Worm (Caenorhabditis elegans) whole organism, young adult: ENCODE data around the gene unc-53.

ENCODE experiments used
- B0035.1 ChIP-seq: sonication (generic microtip); optimal IDR thresholded peaks from 2 replicates; lab custom pipeline; 2016; ENCODE audit warnings: missing genetic modification characterization, mild to moderate bottlenecking, missing compliant biosample characterization, missing genotype, missing genetic modification reagents
- C17E4.6 ChIP-seq: fragments of 200-800 bp; sonication (Bioruptor generic); IDR thresholded peaks from 2 replicates; pipeline ENCODE4 v1.3.6; 2022; ENCODE audit warnings: missing genetic modification reagents, missing genetic modification characterization, missing compliant biosample characterization
- F23B12.7 ChIP-seq: sonication (generic microtip); optimal IDR thresholded peaks from 2 replicates; lab custom pipeline; 2017; ENCODE audit warnings: missing genetic modification characterization, mild to moderate bottlenecking, missing compliant biosample characterization, antibody characterized with exemption, moderate library complexity; ENCODE audit not compliant: insufficient read depth
- F33H1.4 ChIP-seq: fragments of 200-800 bp; sonication (Bioruptor generic); IDR thresholded peaks from 2 replicates; pipeline ENCODE4 v1.3.6; 2022; ENCODE audit warnings: missing genetic modification reagents, missing genetic modification characterization, missing compliant biosample characterization
- F37B4.10 ChIP-seq: fragments of 200-800 bp; sonication (Bioruptor generic); IDR thresholded peaks from 2 replicates; pipeline ENCODE4 v1.3.6; 2022; ENCODE audit warnings: missing genetic modification characterization, missing compliant biosample characterization
- F39B2.1 ChIP-seq: fragments of 200-800 bp; sonication (Bioruptor generic); IDR thresholded peaks from 2 replicates; pipeline ENCODE4 v1.3.6; 2022; ENCODE audit warnings: missing genetic modification reagents, missing genetic modification characterization, missing compliant biosample characterization
- F49E8.2 ChIP-seq: sonication (generic microtip); optimal IDR thresholded peaks from 3 replicates; lab custom pipeline; 2017; ENCODE audit warnings: missing genetic modification characterization, mild to moderate bottlenecking, missing compliant biosample characterization, antibody characterized with exemption, moderate library complexity; ENCODE audit not compliant: insufficient read depth
- K11D2.4 ChIP-seq: fragments of 200-800 bp; sonication (Bioruptor generic); IDR thresholded peaks from 2 replicates; pipeline ENCODE4 v1.3.6; 2022; ENCODE audit warnings: missing genetic modification reagents, missing genetic modification characterization, missing compliant biosample characterization
- Y53F4B.3 ChIP-seq: fragments of 200-800 bp; sonication (Bioruptor generic); IDR thresholded peaks from 2 replicates; pipeline ENCODE4 v1.3.6; 2022; ENCODE audit warnings: missing genetic modification reagents, missing genetic modification characterization, missing compliant biosample characterization
- Y67H2A.10 ChIP-seq: fragments of 200-800 bp; sonication (Bioruptor generic); conservative IDR thresholded peaks from 2 replicates; pipeline ENCODE4 v1.3.6; 2022; ENCODE audit warnings: missing genetic modification reagents, missing genetic modification characterization, missing compliant biosample characterization
- Y79H2A.3 ChIP-seq: fragments of 200-800 bp; sonication (Bioruptor generic); conservative IDR thresholded peaks from 2 replicates; pipeline ENCODE4 v1.3.6; 2022; ENCODE audit warnings: missing genetic modification reagents, missing genetic modification characterization, missing compliant biosample characterization
- ama-1 ChIP-seq, 3 experiments: fragments of 150-350 bp in 1 of 3; sonication (generic microtip) in 2 of 3; optimal IDR thresholded peaks; 2 replicates each; lab custom pipeline; 2014 to 2018; ENCODE audit warnings: missing biosample characterization in 2 of 3, missing genetic modification characterization in 2 of 3, missing genetic modification reagents in 2 of 3
- aptf-2 ChIP-seq: fragments of 200-800 bp; sonication (Bioruptor generic); conservative IDR thresholded peaks from 2 replicates; pipeline ENCODE4 v1.3.6; 2022; ENCODE audit warnings: missing genetic modification reagents, missing genetic modification characterization, missing compliant biosample characterization
- bed-1 ChIP-seq: fragments of 200-800 bp; sonication (Bioruptor generic); IDR thresholded peaks from 2 replicates; pipeline ENCODE4 v1.3.6; 2022; ENCODE audit warnings: missing genetic modification reagents, missing genetic modification characterization, missing compliant biosample characterization
- cebp-1 ChIP-seq, 2 experiments: fragments of 200-800 bp in 1 of 2; sonication (Bioruptor generic) in 1 of 2; sonication (generic microtip) in 1 of 2; IDR thresholded peaks in 1 of 2; optimal IDR thresholded peaks in 1 of 2; 2 replicates each; pipeline versions ENCODE4 v1.3.6 to Lab custom; 2017 to 2022; ENCODE audit warnings: missing compliant biosample characterization in 2 of 2, missing genetic modification characterization in 2 of 2, mild to moderate bottlenecking in 1 of 2, missing genetic modification reagents in 1 of 2, moderate library complexity in 1 of 2
- ceh-40 ChIP-seq: fragments of 200-800 bp; sonication (Bioruptor generic); IDR thresholded peaks from 2 replicates; pipeline ENCODE4 v1.3.6; 2022; ENCODE audit warnings: missing genetic modification characterization, missing compliant biosample characterization
- ceh-79 ChIP-seq: sonication (generic microtip); optimal IDR thresholded peaks from 2 replicates; lab custom pipeline; 2017; ENCODE audit warnings: mild to moderate bottlenecking, missing genetic modification characterization, missing compliant biosample characterization
- ceh-91 ChIP-seq: fragments of 200-800 bp; sonication (Bioruptor generic); IDR thresholded peaks from 2 replicates; pipeline ENCODE4 v1.3.6; 2022; ENCODE audit warnings: missing genetic modification reagents, missing genetic modification characterization, missing compliant biosample characterization
- dpff-1 ChIP-seq: sonication (generic microtip); optimal IDR thresholded peaks from 2 replicates; lab custom pipeline; 2017; ENCODE audit warnings: mild to moderate bottlenecking, missing genetic modification characterization, missing compliant biosample characterization
- efl-1 ChIP-seq: fragments of 150-350 bp; optimal IDR thresholded peaks from 2 replicates; lab custom pipeline; 2014; ENCODE audit warnings: missing biosample characterization, missing genetic modification reagents, missing genetic modification characterization
- egl-44 ChIP-seq: fragments of 200-800 bp; sonication (Bioruptor generic); IDR thresholded peaks from 2 replicates; pipeline ENCODE4 v1.3.6; 2022; ENCODE audit warnings: missing genetic modification reagents, missing genetic modification characterization, missing compliant biosample characterization
- ets-4 ChIP-seq: fragments of 200-800 bp; sonication (Bioruptor generic); optimal IDR thresholded peaks from 2 replicates; lab custom pipeline; 2018; ENCODE audit warnings: mild to moderate bottlenecking, missing genetic modification characterization, missing compliant biosample characterization
- him-1 ChIP-seq: sonication (generic microtip); optimal IDR thresholded peaks from 2 replicates; lab custom pipeline; 2016; ENCODE audit warnings: missing genotype, missing genetic modification reagents, missing genetic modification characterization, missing compliant biosample characterization
- hlh-12 ChIP-seq: sonication (generic microtip); optimal IDR thresholded peaks from 2 replicates; lab custom pipeline; 2016; ENCODE audit warnings: missing genetic modification characterization, missing compliant biosample characterization
- let-607 ChIP-seq, 2 experiments: fragments of 200-800 bp in 1 of 2; sonication (Bioruptor generic) in 1 of 2; sonication (generic microtip) in 1 of 2; optimal IDR thresholded peaks; 2 replicates each; lab custom pipeline; 2016 to 2018; ENCODE audit warnings: mild to moderate bottlenecking in 2 of 2, missing compliant biosample characterization in 2 of 2, missing genetic modification characterization in 2 of 2, moderate library complexity in 2 of 2, missing genotype in 1 of 2
- lsl-1 ChIP-seq: fragments of 200-800 bp; sonication (Bioruptor generic); optimal IDR thresholded peaks from 2 replicates; lab custom pipeline; 2018; ENCODE audit warnings: mild to moderate bottlenecking, missing genetic modification characterization, moderate library complexity, missing compliant biosample characterization
- lsy-27 ChIP-seq: sonication (generic microtip); optimal IDR thresholded peaks from 2 replicates; lab custom pipeline; 2017; ENCODE audit warnings: missing genetic modification characterization, mild to moderate bottlenecking, missing compliant biosample characterization, antibody characterized with exemption, missing genotype, borderline replicate concordance; ENCODE audit not compliant: insufficient read depth
- madf-10 ChIP-seq: sonication (generic microtip); optimal IDR thresholded peaks from 2 replicates; lab custom pipeline; 2016; ENCODE audit warnings: mild to moderate bottlenecking, missing genetic modification characterization, missing compliant biosample characterization
- madf-6 ChIP-seq: fragments of 200-800 bp; sonication (Bioruptor generic); IDR thresholded peaks from 2 replicates; pipeline ENCODE4 v1.3.6; 2022; ENCODE audit warnings: missing genetic modification reagents, missing genetic modification characterization, missing compliant biosample characterization
- mxl-1 ChIP-seq: sonication (generic microtip); optimal IDR thresholded peaks from 2 replicates; lab custom pipeline; 2016; ENCODE audit warnings: missing genetic modification characterization, missing compliant biosample characterization
- nfya-2 ChIP-seq: fragments of 200-800 bp; sonication (Bioruptor generic); IDR thresholded peaks from 2 replicates; pipeline ENCODE4 v1.3.6; 2022; ENCODE audit warnings: missing genetic modification reagents, missing genetic modification characterization, missing compliant biosample characterization
- nfyb-1 ChIP-seq: fragments of 200-800 bp; sonication (Bioruptor generic); IDR thresholded peaks from 2 replicates; pipeline ENCODE4 v1.3.6; 2022; ENCODE audit warnings: missing genetic modification reagents, missing genetic modification characterization, missing compliant biosample characterization
- pbrm-1 ChIP-seq: fragments of 200-800 bp; sonication (Bioruptor generic); IDR thresholded peaks from 2 replicates; pipeline ENCODE4 v1.3.6; 2022; ENCODE audit warnings: missing genetic modification reagents, missing genetic modification characterization, missing compliant biosample characterization
- rcor-1 ChIP-seq: fragments of 200-800 bp; sonication (Bioruptor generic); IDR thresholded peaks from 2 replicates; pipeline ENCODE4 v1.3.6; 2022; ENCODE audit warnings: missing genetic modification reagents, missing genetic modification characterization, missing compliant biosample characterization
- rec-8 ChIP-seq, 2 experiments: sonication (generic microtip); optimal IDR thresholded peaks; 2 replicates each; lab custom pipeline; 2016; ENCODE audit warnings: mild to moderate bottlenecking in 2 of 2, missing genetic modification characterization in 2 of 2, missing genetic modification reagents in 2 of 2, missing genotype in 2 of 2, missing biosample characterization in 1 of 2, missing compliant biosample characterization in 1 of 2, moderate library complexity in 1 of 2
- repo-1 ChIP-seq: sonication (generic microtip); optimal IDR thresholded peaks from 2 replicates; lab custom pipeline; 2017; ENCODE audit warnings: mild to moderate bottlenecking, missing genetic modification characterization, missing compliant biosample characterization
- rpc-1 ChIP-seq, 2 experiments: fragments of 150-350 bp in 1 of 2; sonication (generic microtip) in 1 of 2; optimal IDR thresholded peaks; 2 replicates each; lab custom pipeline; 2014 to 2018; ENCODE audit warnings: missing biosample characterization in 1 of 2, missing genetic modification characterization in 1 of 2, missing genetic modification reagents in 1 of 2, missing genotype in 1 of 2
- sptf-2 ChIP-seq: fragments of 200-800 bp; sonication (Bioruptor generic); optimal IDR thresholded peaks from 2 replicates; lab custom pipeline; 2018; ENCODE audit warnings: mild to moderate bottlenecking, missing genetic modification characterization, missing compliant biosample characterization
- tlf-1 ChIP-seq: fragments of 200-800 bp; sonication (Bioruptor generic); optimal IDR thresholded peaks from 2 replicates; lab custom pipeline; 2018; ENCODE audit warnings: mild to moderate bottlenecking, missing genetic modification characterization, missing compliant biosample characterization
- xnd-1 ChIP-seq: sonication (generic microtip); optimal IDR thresholded peaks from 2 replicates; lab custom pipeline; 2016; ENCODE audit warnings: missing genotype, missing genetic modification reagents, missing genetic modification characterization, missing compliant biosample characterization
- zfh-2 ChIP-seq: fragments of 200-800 bp; sonication (Bioruptor generic); conservative IDR thresholded peaks from 2 replicates; pipeline ENCODE4 v1.3.6; 2022; ENCODE audit warnings: missing genetic modification reagents, missing genetic modification characterization, missing compliant biosample characterization
- zim-3 ChIP-seq: sonication (generic microtip); optimal IDR thresholded peaks from 2 replicates; lab custom pipeline; 2017; ENCODE audit warnings: mild to moderate bottlenecking, missing genetic modification characterization, moderate library complexity, missing compliant biosample characterization

unc-53 gene

DNA sequence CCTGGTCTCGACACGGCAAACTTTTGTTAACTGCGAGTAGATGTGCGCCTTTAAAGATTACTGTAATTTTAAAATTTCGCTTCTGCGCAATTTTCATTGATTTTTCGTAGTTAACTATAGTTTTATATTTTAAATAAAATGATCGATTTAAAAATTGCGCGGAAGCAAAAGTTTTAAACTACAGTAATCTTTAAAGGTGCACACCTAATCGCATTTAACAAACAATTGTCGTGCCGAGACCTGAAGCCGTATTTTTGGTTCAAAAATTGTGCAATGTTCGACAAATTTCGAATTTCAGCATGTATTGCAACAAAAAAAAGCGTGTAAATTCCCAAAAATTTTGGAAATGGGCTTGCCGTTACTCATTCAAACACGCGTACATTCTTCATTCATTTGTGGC, 5.2 kb upstream of the unc-53 start:
- TF ChIP-seq B0035.1 (no peak), dpff-1 (tag; lab: Kevin White, UChicago) (no peak), ceh-40 (GFP tag; lab: Robert Waterston, UW) (no peak), mxl-1 (tag; lab: Kevin White, UChicago) (no peak), repo-1 (tag; lab: Kevin White, UChicago) (no peak), Y67H2A.10 (GFP tag; lab: Robert Waterston, UW) (no peak), madf-6 (GFP tag; lab: Robert Waterston, UW) (peak; percentile 56; the same call in 1 of the 2 replicates), madf-10 (no peak), F49E8.2 (tag; lab: Kevin White, UChicago) (peak; percentile 45), cebp-1 (GFP tag; IDR thresholded peaks at IDR 0.05; lab: Robert Waterston, UW) (no peak), cebp-1 (tag; optimal IDR thresholded peaks at IDR 0.05; lab: Kevin White, UChicago) (no peak), ets-4 (no peak), F33H1.4 (peak; percentile 65), him-1 (tag; lab: Kevin White, UChicago) (peak; percentile 2), lsl-1 (peak; percentile 66), zfh-2 (no peak), egl-44 (GFP tag; lab: Robert Waterston, UW) (no peak), efl-1 (GFP tag; lab: Kevin White, UChicago) (peak; percentile 14), nfya-2 (GFP tag; lab: Robert Waterston, UW) (no peak), xnd-1 (tag; lab: Kevin White, UChicago) (peak; percentile 39), rec-8 (tag; optimal IDR thresholded peaks at IDR 0.05; lab: Kevin White, UChicago) (no peak), Y79H2A.3 (GFP tag; lab: Robert Waterston, UW) (no peak)

DNA sequence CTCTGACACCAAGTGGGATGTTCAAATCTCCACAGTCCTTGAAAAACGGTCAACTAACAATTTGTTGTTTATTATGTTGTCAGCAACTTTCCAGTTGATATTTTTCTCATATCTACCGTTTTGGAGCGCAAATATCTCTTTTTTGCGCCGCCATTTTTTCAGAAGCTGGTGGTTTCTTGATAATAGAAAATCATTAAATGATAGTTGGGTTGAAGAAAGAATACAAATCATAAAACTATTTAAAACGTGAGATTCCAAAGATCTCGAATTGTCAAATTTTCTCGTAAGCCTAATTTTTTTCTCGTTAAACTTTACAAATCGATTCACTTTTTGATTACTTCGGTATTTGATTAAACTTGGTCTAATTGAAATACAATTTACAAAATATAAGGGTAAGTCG, 3.2 kb upstream of the unc-53 start, which contains the start of gene rpl-42:
rpl-42 (plus strand) TSS at position 301 of the 400 bp plus-strand sequence.
- TF ChIP-seq aptf-2 (GFP tag; lab: Robert Waterston, UW) (no peak), F37B4.10 (no peak), nfyb-1 (GFP tag; lab: Robert Waterston, UW) (no peak), F49E8.2 (tag; lab: Kevin White, UChicago) (no peak), ceh-91 (no peak), Y53F4B.3 (GFP tag; lab: Robert Waterston, UW) (no peak), sptf-2 (no peak), rpc-1 (optimal IDR thresholded peaks at IDR 0.05; lab: Kevin White, UChicago) (no peak), rpc-1 (tag; optimal IDR thresholded peaks at IDR 0.05; lab: Kevin White, UChicago) (no peak), Y67H2A.10 (GFP tag; lab: Robert Waterston, UW) (no peak), K11D2.4 (GFP tag; lab: Robert Waterston, UW) (no peak)

ce11 chrII:11091577-11091976, 2.3 kb upstream of the unc-53 start:
- TF ChIP-seq let-607 (tag; optimal IDR thresholded peaks at IDR 0.05; lab: Kevin White, UChicago) (no peak), ceh-91 (no peak), madf-6 (GFP tag; lab: Robert Waterston, UW) (no peak), lsy-27 (tag; lab: Kevin White, UChicago) (no peak)

ce11 chrII:11088137-11088536, 1.1 kb downstream of the unc-53 start:
- TF ChIP-seq F23B12.7 (tag; lab: Kevin White, UChicago): no peak
- TF ChIP-seq madf-10: no peak
- TF ChIP-seq rcor-1 (GFP tag; lab: Robert Waterston, UW): no peak
- no peak for TF ChIP-seq ama-1 (optimal IDR thresholded peaks at IDR 0.05; lab: Kevin White, UChicago)
- TF ChIP-seq ama-1 (GFP tag; optimal IDR thresholded peaks at IDR 0.05; lab: Kevin White, UChicago): no peak
- no peak for TF ChIP-seq tlf-1 (GFP tag; lab: Kevin White, UChicago)
- no peak for TF ChIP-seq hlh-12 (tag; lab: Kevin White, UChicago)
- TF ChIP-seq zim-3: no peak
- TF ChIP-seq Y79H2A.3 (GFP tag; lab: Robert Waterston, UW): no peak
- TF ChIP-seq F39B2.1 (GFP tag; lab: Robert Waterston, UW): no peak
- TF ChIP-seq pbrm-1 (GFP tag; lab: Robert Waterston, UW): no peak
- TF ChIP-seq ceh-79: no peak
- no peak for TF ChIP-seq C17E4.6 (GFP tag; lab: Robert Waterston, UW)
- TF ChIP-seq bed-1 (GFP tag; lab: Robert Waterston, UW): no peak
